Fruit fly (Drosophila melanogaster): ENCODE results near the gene CG4686.

The CG4686 gene

dm6 chr3R:19890340-19890998 lies 26.2 kb downstream of the CG4686 start, which contains the start of gene CG4733 (continued):
- TF ChIP-seq HLH54F (GFP tag; optimal IDR thresholded peaks at IDR 0.05) (no peak), NFAT (GFP tag; IDR thresholded peaks at IDR 0.05) (no peak), Oli (tag; optimal IDR thresholded peaks at IDR 0.05) (no peak), insv (GFP tag; optimal IDR thresholded peaks at IDR 0.05) (no peak), CG17328 (GFP tag; IDR thresholded peaks at IDR 0.05) (no peak), YL-1 (GFP tag; optimal IDR thresholded peaks at IDR 0.05) (no peak), Abd-B (GFP tag; optimal IDR thresholded peaks at IDR 0.05) (no peak), CG6654 (GFP tag; optimal IDR thresholded peaks at IDR 0.05) (no peak), Sin3A (optimal IDR thresholded peaks at IDR 0.05) (no peak), tx (GFP tag; optimal IDR thresholded peaks at IDR 0.05) (no peak), CG10543 (GFP tag; optimal IDR thresholded peaks at IDR 0.05) (peak; percentile 25), CG12299 (tag; optimal IDR thresholded peaks at IDR 0.05) (no peak), org-1 (GFP tag; optimal IDR thresholded peaks at IDR 0.05) (no peak), trem (tag; optimal IDR thresholded peaks at IDR 0.05) (no peak), sob (GFP tag; IDR thresholded peaks at IDR 0.05) (no peak), HmgZ (tag; optimal IDR thresholded peaks at IDR 0.05) (no peak), mam (GFP tag; optimal IDR thresholded peaks at IDR 0.05) (no peak), Ssrp (tag; optimal IDR thresholded peaks at IDR 0.05) (peak; percentile 18), gro (GFP tag; optimal IDR thresholded peaks at IDR 0.05) (no peak), Mad (GFP tag; optimal IDR thresholded peaks at IDR 0.05) (no peak), CG4282 (GFP tag; optimal IDR thresholded peaks at IDR 0.05) (no peak), jigr1 (GFP tag; IDR thresholded peaks at IDR 0.05) (no peak), CG11723 (GFP tag; optimal IDR thresholded peaks at IDR 0.05) (no peak), CG2712 (tag; optimal IDR thresholded peaks at IDR 0.05) (no peak), GATAe (GFP tag; conservative IDR thresholded peaks at IDR 0.05) (no peak), crol (GFP tag; IDR thresholded peaks at IDR 0.05) (no peak), CG17186 (GFP tag; optimal IDR thresholded peaks at IDR 0.05) (no peak), CG6683 (GFP tag; optimal IDR thresholded peaks at IDR 0.05) (no peak), CG11398 (GFP tag; optimal IDR thresholded peaks at IDR 0.05) (no peak), CG13624 (GFP tag; optimal IDR thresholded peaks at IDR 0.05) (no peak), CG11504 (tag; optimal IDR thresholded peaks at IDR 0.05) (peak; percentile 24), Stat92E (GFP tag; optimal IDR thresholded peaks at IDR 0.05) (no peak), dpn (GFP tag; optimal IDR thresholded peaks at IDR 0.05) (no peak), CG31388 (GFP tag; optimal IDR thresholded peaks at IDR 0.05) (no peak), Taf1 (GFP tag; IDR thresholded peaks at IDR 0.05) (no peak), ci (GFP tag; IDR thresholded peaks at IDR 0.05) (no peak), CG9932 (GFP tag; IDR thresholded peaks at IDR 0.05) (0 out of 2 replicates have a peak, but pooled peaks have one; percentile 11), gcm2 (GFP tag; optimal IDR thresholded peaks at IDR 0.05) (no peak), gsb-n (tag; optimal IDR thresholded peaks at IDR 0.05) (no peak), CG12236 (GFP tag; optimal IDR thresholded peaks at IDR 0.05) (no peak), CG15011 (GFP tag; optimal IDR thresholded peaks at IDR 0.05) (no peak), kay (GFP tag; optimal IDR thresholded peaks at IDR 0.05) (no peak), Lim3 (GFP tag; IDR thresholded peaks at IDR 0.05) (no peak), Ada2b (GFP tag; IDR thresholded peaks at IDR 0.05) (no peak), Dfd (GFP tag; optimal IDR thresholded peaks at IDR 0.05) (no peak), Nf-YA (GFP tag; IDR thresholded peaks at IDR 0.05) (no peak), CG11695 (GFP tag; IDR thresholded peaks at IDR 0.05) (peak; percentile 46; the same call in 1 of the 3 replicates), CG9609 (GFP tag; optimal IDR thresholded peaks at IDR 0.05) (no peak), CG14050 (GFP tag; IDR thresholded peaks at IDR 0.05) (no peak), CG12942 (GFP tag; optimal IDR thresholded peaks at IDR 0.05) (no peak), CG6272 (GFP tag; IDR thresholded peaks at IDR 0.05) (no peak), CG4424 (GFP tag; optimal IDR thresholded peaks at IDR 0.05) (no peak)

Measured in whole organism, embryonic.